Worm (Caenorhabditis elegans): ENCODE data around the gene F46B6.2.

DNA sequence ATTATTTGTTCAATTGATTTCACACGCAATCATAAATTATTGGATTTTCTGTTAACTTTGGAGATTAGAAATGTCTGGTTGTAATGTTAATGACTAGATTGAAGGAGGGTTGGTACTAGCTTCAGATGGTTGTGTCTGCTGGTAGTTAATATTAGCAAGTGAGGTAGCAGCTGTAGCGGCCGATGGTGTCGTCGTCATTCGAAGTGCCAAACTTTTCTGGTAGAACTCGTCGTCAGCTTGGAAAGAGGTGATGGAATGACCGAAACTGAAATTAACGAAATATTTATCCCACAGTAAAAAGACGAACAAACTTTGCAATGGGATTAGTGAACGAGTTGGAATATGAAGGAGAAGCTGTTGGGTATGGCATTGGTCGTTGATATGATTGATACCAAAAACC is 7.5 kb upstream of the F46B6.2 start:
- TF ChIP-seq ets-4 (tag; optimal IDR thresholded peaks at IDR 0.05) (no peak), pha-4 (tag; optimal IDR thresholded peaks at IDR 0.05) (no peak), tbx-2 (tag; optimal IDR thresholded peaks at IDR 0.05) (no peak), nhr-11 (tag; optimal IDR thresholded peaks at IDR 0.05) (no peak), unc-55 (GFP tag; optimal IDR thresholded peaks at IDR 0.05) (no peak), lin-11 (tag; optimal IDR thresholded peaks at IDR 0.05) (no peak)

Data from whole organism, late embryonic.